Fruit fly (Drosophila melanogaster) whole organism, embryonic: ENCODE data around the gene boil.

Experiments
- Ada2b ChIP-seq: fragments of 200-800 bp; sonication (Bioruptor generic); IDR thresholded peaks from 2 replicates; pipeline ENCODE4 v1.3.6; 2022; ENCODE audit warnings: missing biosample characterization, missing genetic modification characterization
- Awh ChIP-seq: fragments of 200-800 bp; sonication (Bioruptor generic); IDR thresholded peaks from 2 replicates; pipeline ENCODE4, ENCODE4 v1.3.6; 2022; ENCODE audit warnings: missing biosample characterization, missing genetic modification characterization
- B-H2 ChIP-seq: fragments of 200-800 bp; sonication (Bioruptor generic); optimal IDR thresholded peaks from 2 replicates; lab custom pipeline; 2018; ENCODE audit warnings: missing biosample characterization, mild to moderate bottlenecking, missing genetic modification characterization
- CG10654 ChIP-seq: fragments of 200-800 bp; sonication (Bioruptor generic); optimal IDR thresholded peaks from 2 replicates; lab custom pipeline; 2016; ENCODE audit warnings: missing biosample characterization, missing genetic modification characterization
- CG10979 ChIP-seq: fragments of 200-800 bp; sonication (Bioruptor generic); optimal IDR thresholded peaks from 2 replicates; lab custom pipeline; 2018; ENCODE audit warnings: missing biosample characterization, mild to moderate bottlenecking, missing genetic modification characterization, moderate library complexity
- CG11085 ChIP-seq: fragments of 200-800 bp; sonication (Bioruptor generic); IDR thresholded peaks from 2 replicates; pipeline ENCODE4 v1.3.6; 2022; ENCODE audit warnings: missing biosample characterization, missing genetic modification characterization
- CG12155 ChIP-seq: fragments of 200-800 bp; sonication (Bioruptor generic); optimal IDR thresholded peaks from 3 replicates; lab custom pipeline; 2016; ENCODE audit warnings: missing biosample characterization, missing genetic modification characterization
- CG15601 ChIP-seq: fragments of 200-800 bp; sonication (Bioruptor generic); optimal IDR thresholded peaks from 3 replicates; lab custom pipeline; 2019; ENCODE audit warnings: missing biosample characterization, mild to moderate bottlenecking, missing genetic modification characterization, moderate library complexity
- CG15696 ChIP-seq: fragments of 200-800 bp; sonication (Bioruptor generic); optimal IDR thresholded peaks from 2 replicates; lab custom pipeline; 2019; ENCODE audit warnings: missing biosample characterization, mild to moderate bottlenecking, missing genetic modification characterization, moderate library complexity
- CG17912 ChIP-seq: fragments of 200-800 bp; sonication (Bioruptor generic); optimal IDR thresholded peaks from 2 replicates; lab custom pipeline; 2018; ENCODE audit warnings: missing biosample characterization, mild to moderate bottlenecking, missing genetic modification characterization
- CG1792 ChIP-seq: fragments of 200-800 bp; sonication (Bioruptor generic); optimal IDR thresholded peaks from 2 replicates; lab custom pipeline; 2016; ENCODE audit warnings: missing biosample characterization, missing genetic modification characterization
- CG18011 ChIP-seq: fragments of 200-800 bp; sonication (Bioruptor generic); optimal IDR thresholded peaks from 2 replicates; lab custom pipeline; 2017; ENCODE audit warnings: missing biosample characterization, missing genetic modification characterization, mild to moderate bottlenecking, moderate library complexity, missing genotype
- CG18476 ChIP-seq: fragments of 200-800 bp; sonication (Bioruptor generic); optimal IDR thresholded peaks from 2 replicates; lab custom pipeline; 2016; ENCODE audit warnings: missing biosample characterization, mild to moderate bottlenecking, missing genetic modification characterization
- CG30020 ChIP-seq: fragments of 200-800 bp; optimal IDR thresholded peaks from 2 replicates; lab custom pipeline; 2019; ENCODE audit warnings: missing biosample characterization, mild to moderate bottlenecking, missing genetic modification characterization, moderate library complexity
- CG31224 ChIP-seq: fragments of 200-800 bp; sonication (Bioruptor generic); IDR thresholded peaks from 2 replicates; pipeline ENCODE4 v1.3.6; 2022; ENCODE audit warnings: missing biosample characterization, missing genetic modification characterization
- CG33557 ChIP-seq: fragments of 200-800 bp; sonication (Bioruptor generic); optimal IDR thresholded peaks from 2 replicates; lab custom pipeline; 2019; ENCODE audit warnings: missing biosample characterization, mild to moderate bottlenecking, missing genetic modification characterization, moderate library complexity
- CG3407 ChIP-seq: fragments of 200-800 bp; sonication (Bioruptor generic); optimal IDR thresholded peaks from 2 replicates; lab custom pipeline; 2018; ENCODE audit warnings: missing biosample characterization, mild to moderate bottlenecking, missing genetic modification characterization
- CG8089 ChIP-seq: fragments of 200-800 bp; sonication (Bioruptor generic); optimal IDR thresholded peaks from 3 replicates; lab custom pipeline; 2016; ENCODE audit warnings: missing biosample characterization, missing genetic modification characterization
- CG8290 ChIP-seq, 3 experiments: fragments of 200-800 bp; sonication (Bioruptor generic); optimal IDR thresholded peaks; 2 replicates each; lab custom pipeline; 2016 to 2019; ENCODE audit warnings: missing biosample characterization in 3 of 3, missing genetic modification characterization in 3 of 3, mild to moderate bottlenecking in 2 of 3, moderate library complexity in 1 of 3
- CG8478 ChIP-seq: fragments of >200 bp; optimal IDR thresholded peaks from 2 replicates; lab custom pipeline; 2018
- CG8924 ChIP-seq: fragments of 200-800 bp; optimal IDR thresholded peaks from 3 replicates; lab custom pipeline; 2019; ENCODE audit warnings: missing biosample characterization, mild to moderate bottlenecking, missing genetic modification characterization, moderate library complexity
- Dad ChIP-seq: fragments of 200-800 bp; sonication (Bioruptor generic); optimal IDR thresholded peaks from 3 replicates; lab custom pipeline; 2016; ENCODE audit warnings: missing biosample characterization, missing genetic modification characterization
- Dek ChIP-seq: fragments of 200-800 bp; sonication (Bioruptor generic); optimal IDR thresholded peaks from 3 replicates; lab custom pipeline; 2019; ENCODE audit warnings: missing biosample characterization, mild to moderate bottlenecking, missing genetic modification characterization, moderate library complexity
- ERR ChIP-seq: fragments of 200-800 bp; sonication (Bioruptor generic); optimal IDR thresholded peaks from 2 replicates; lab custom pipeline; 2016; ENCODE audit warnings: missing biosample characterization, missing genetic modification characterization
- Fer1 ChIP-seq: fragments of 200-800 bp; sonication (Bioruptor generic); optimal IDR thresholded peaks from 2 replicates; lab custom pipeline; 2017; ENCODE audit warnings: missing biosample characterization, mild to moderate bottlenecking, missing genetic modification characterization
- HHEX ChIP-seq: fragments of 200-800 bp; sonication (Bioruptor generic); optimal IDR thresholded peaks from 3 replicates; lab custom pipeline; 2017; ENCODE audit warnings: missing biosample characterization, mild to moderate bottlenecking, missing genetic modification characterization, missing genetic modification reagents
- HLH4C ChIP-seq: fragments of 200-800 bp; sonication (Bioruptor generic); IDR thresholded peaks from 3 replicates; pipeline ENCODE4 v1.3.6; 2022; ENCODE audit warnings: missing biosample characterization, missing genetic modification characterization; ENCODE audit not compliant: partially characterized antibody
- Hey ChIP-seq: fragments of 200-800 bp; sonication (Bioruptor generic); optimal IDR thresholded peaks from 3 replicates; lab custom pipeline; 2018; ENCODE audit warnings: missing biosample characterization, mild to moderate bottlenecking, missing genetic modification characterization
- HmgD ChIP-seq: fragments of 200-800 bp; sonication (Bioruptor generic); optimal IDR thresholded peaks from 3 replicates; lab custom pipeline; 2016; ENCODE audit warnings: missing biosample characterization, missing genetic modification characterization
- Sin3A ChIP-seq: fragments of >200 bp; optimal IDR thresholded peaks from 2 replicates; lab custom pipeline; 2018
- Sry-δ ChIP-seq: fragments of 200-800 bp; sonication (Bioruptor generic); optimal IDR thresholded peaks from 2 replicates; lab custom pipeline; 2016; ENCODE audit warnings: missing biosample characterization, missing genetic modification characterization
- Trl ChIP-seq, 3 experiments: fragments of >200 bp in 2 of 3; fragments of 200-800 bp in 1 of 3; sonication (Bioruptor generic) in 1 of 3; optimal IDR thresholded peaks; 2 replicates in 1 of 3; 3 replicates in 2 of 3; lab custom pipeline; 2016 to 2017; ENCODE audit warnings: missing biosample characterization in 1 of 3, missing genetic modification characterization in 1 of 3
- ap ChIP-seq: fragments of 200-800 bp; sonication (Bioruptor generic); IDR thresholded peaks from 2 replicates; pipeline ENCODE4 v1.3.6; 2022; ENCODE audit warnings: missing biosample characterization, missing genetic modification characterization
- az2 ChIP-seq: fragments of 200-800 bp; sonication (Bioruptor generic); optimal IDR thresholded peaks from 3 replicates; lab custom pipeline; 2016; ENCODE audit warnings: missing biosample characterization, missing genetic modification characterization
- bbx ChIP-seq: fragments of 200-800 bp; sonication (Bioruptor generic); IDR thresholded peaks from 2 replicates; pipeline ENCODE4 v1.3.6; 2022; ENCODE audit warnings: missing biosample characterization, missing genetic modification characterization; ENCODE audit not compliant: partially characterized antibody
- cas ChIP-seq: fragments of 200-800 bp; sonication (Bioruptor generic); IDR thresholded peaks from 2 replicates; pipeline ENCODE4 v1.3.6; 2022; ENCODE audit warnings: missing biosample characterization, missing genetic modification characterization
- esg ChIP-seq: fragments of 200-800 bp; sonication (Bioruptor generic); conservative IDR thresholded peaks from 2 replicates; pipeline ENCODE4 v1.3.6; 2022; ENCODE audit warnings: missing biosample characterization, missing genetic modification characterization
- exex ChIP-seq: fragments of 200-800 bp; sonication (Bioruptor generic); optimal IDR thresholded peaks from 4 replicates; lab custom pipeline; 2018; ENCODE audit warnings: missing biosample characterization, mild to moderate bottlenecking, missing genetic modification characterization, moderate library complexity
- fu2 ChIP-seq: fragments of 200-800 bp; sonication (Bioruptor generic); optimal IDR thresholded peaks from 2 replicates; lab custom pipeline; 2016; ENCODE audit warnings: missing biosample characterization, missing genetic modification characterization
- insv ChIP-seq, 2 experiments: fragments of 200-800 bp; sonication (Bioruptor generic); optimal IDR thresholded peaks; 3 replicates each; lab custom pipeline; 2016 to 2018; ENCODE audit warnings: missing biosample characterization in 2 of 2, missing genetic modification characterization in 2 of 2
- kah ChIP-seq: fragments of 200-800 bp; sonication (Bioruptor generic); optimal IDR thresholded peaks from 2 replicates; lab custom pipeline; 2018; ENCODE audit warnings: missing biosample characterization, mild to moderate bottlenecking, missing genetic modification characterization
- kay ChIP-seq: fragments of 200-800 bp; sonication (Bioruptor generic); optimal IDR thresholded peaks from 2 replicates; lab custom pipeline; 2016; ENCODE audit warnings: missing biosample characterization, missing genetic modification characterization
- mld ChIP-seq: fragments of 200-800 bp; sonication (Bioruptor generic); IDR thresholded peaks from 3 replicates; pipeline ENCODE4 v1.3.6; 2022; ENCODE audit warnings: missing biosample characterization, missing genetic modification characterization; ENCODE audit not compliant: partially characterized antibody
- onecut ChIP-seq: fragments of 200-800 bp; sonication (Bioruptor generic); IDR thresholded peaks from 2 replicates; pipeline ENCODE4 v1.3.6; 2022; ENCODE audit warnings: missing biosample characterization, missing genetic modification characterization
- pan ChIP-seq, 4 experiments: fragments of >200 bp in 3 of 4; fragments of 200-800 bp in 1 of 4; sonication (Bioruptor generic) in 1 of 4; optimal IDR thresholded peaks in 3 of 4; IDR thresholded peaks in 1 of 4; 2 replicates each; pipeline versions ENCODE4 v1.3.6 to Lab custom; 2017 to 2022; ENCODE audit warnings: missing biosample characterization in 2 of 4, missing genetic modification characterization in 2 of 4, mixed read lengths in 1 of 4
- pfk ChIP-seq: fragments of 200-800 bp; sonication (Bioruptor generic); optimal IDR thresholded peaks from 2 replicates; lab custom pipeline; 2018; ENCODE audit warnings: missing biosample characterization, mild to moderate bottlenecking, missing genetic modification characterization, moderate library complexity
- sr ChIP-seq: fragments of 200-800 bp; sonication (Bioruptor generic); IDR thresholded peaks from 3 replicates; pipeline ENCODE4 v1.3.6; 2022; ENCODE audit warnings: missing biosample characterization, missing genetic modification characterization
- tap ChIP-seq: fragments of 200-800 bp; optimal IDR thresholded peaks from 3 replicates; lab custom pipeline; 2019; ENCODE audit warnings: missing biosample characterization, mild to moderate bottlenecking, missing genetic modification characterization, moderate library complexity
- tna ChIP-seq: fragments of 200-800 bp; sonication (Bioruptor generic); IDR thresholded peaks from 2 replicates; pipeline ENCODE4 v1.3.6; 2022; ENCODE audit warnings: missing biosample characterization, missing genetic modification characterization; ENCODE audit not compliant: partially characterized antibody
- yki ChIP-seq: fragments of >200 bp; optimal IDR thresholded peaks from 3 replicates; lab custom pipeline; 2018

boil gene

dm6 chrX:4908926-4909432 is 33.5 kb downstream of the boil start, which contains the start of gene CG32772 (continued):
- TF ChIP-seq Trl (optimal IDR thresholded peaks at IDR 0.05; lab: Kevin White, UChicago) (no peak), Trl (GFP tag; optimal IDR thresholded peaks at IDR 0.05; lab: Kevin White, UChicago) (no peak), CG10654 (GFP tag; lab: Kevin White, UChicago) (no peak), CG15696 (no peak), kay (no peak), tna (GFP tag; lab: Robert Waterston, UW) (peak; percentile 91), tap (tag; lab: Kevin White, UChicago) (no peak), yki (lab: Kevin White, UChicago) (no peak), CG17912 (GFP tag; lab: Kevin White, UChicago) (no peak), Awh (GFP tag; lab: Robert Waterston, UW) (no peak), HLH4C (GFP tag; lab: Robert Waterston, UW) (peak; percentile 87), CG12155 (no peak), CG8089 (GFP tag; lab: Kevin White, UChicago) (no peak), onecut (no peak), Hey (tag; lab: Kevin White, UChicago) (no peak), Ada2b (GFP tag; lab: Robert Waterston, UW) (no peak), Dek (tag; lab: Kevin White, UChicago) (no peak), HmgD (no peak), B-H2 (GFP tag; lab: Kevin White, UChicago) (no peak), pfk (GFP tag; lab: Kevin White, UChicago) (no peak), sr (no peak), CG8924 (tag; lab: Kevin White, UChicago) (no peak), az2 (GFP tag; lab: Kevin White, UChicago) (no peak), CG10979 (no peak), HHEX (GFP tag; lab: Kevin White, UChicago) (no peak), Sry-δ (GFP tag; lab: Kevin White, UChicago) (peak; percentile 41), Fer1 (GFP tag; lab: Kevin White, UChicago) (peak; percentile 21), mld (GFP tag; lab: Robert Waterston, UW) (peak; percentile 72; the same call in 1 of the 3 replicates), CG31224 (GFP tag; lab: Robert Waterston, UW) (no peak), pan (optimal IDR thresholded peaks at IDR 0.05; lab: Kevin White, UChicago) (no peak), pan (GFP tag; optimal IDR thresholded peaks at IDR 0.05 in 1 of 2, IDR thresholded peaks at IDR 0.05 in 1 of 2) (no peak), Sin3A (lab: Kevin White, UChicago) (peak; percentile 15), kah (GFP tag; lab: Kevin White, UChicago) (no peak), CG11085 (no peak), ap (GFP tag; lab: Robert Waterston, UW) (no peak), CG18011 (GFP tag; lab: Kevin White, UChicago) (no peak), CG8478 (lab: Kevin White, UChicago) (peak; percentile 64), CG3407 (GFP tag; lab: Kevin White, UChicago) (no peak), CG15601 (tag; lab: Kevin White, UChicago) (no peak), cas (no peak), CG1792 (GFP tag; lab: Kevin White, UChicago) (no peak), CG8290 (GFP tag; optimal IDR thresholded peaks at IDR 0.05; lab: Kevin White, UChicago) (no peak), CG8290 (tag; optimal IDR thresholded peaks at IDR 0.05; lab: Kevin White, UChicago) (peak in 1 of 2 experiments; percentile 58), insv (GFP tag; optimal IDR thresholded peaks at IDR 0.05; lab: Kevin White, UChicago) (peak in 1 of 2 experiments; percentile 28), esg (GFP tag; lab: Robert Waterston, UW) (no peak), CG18476 (GFP tag; lab: Kevin White, UChicago) (no peak), ERR (GFP tag; lab: Kevin White, UChicago) (no peak), bbx (GFP tag; lab: Robert Waterston, UW) (peak; percentile 89), CG30020 (tag; lab: Kevin White, UChicago) (no peak), exex (no peak), fu2 (no peak), Dad (GFP tag; lab: Kevin White, UChicago) (no peak), CG33557 (GFP tag; lab: Kevin White, UChicago) (no peak)
